Worm (Caenorhabditis elegans): Measurements from ENCODE around the gene R193.6.

DNA sequence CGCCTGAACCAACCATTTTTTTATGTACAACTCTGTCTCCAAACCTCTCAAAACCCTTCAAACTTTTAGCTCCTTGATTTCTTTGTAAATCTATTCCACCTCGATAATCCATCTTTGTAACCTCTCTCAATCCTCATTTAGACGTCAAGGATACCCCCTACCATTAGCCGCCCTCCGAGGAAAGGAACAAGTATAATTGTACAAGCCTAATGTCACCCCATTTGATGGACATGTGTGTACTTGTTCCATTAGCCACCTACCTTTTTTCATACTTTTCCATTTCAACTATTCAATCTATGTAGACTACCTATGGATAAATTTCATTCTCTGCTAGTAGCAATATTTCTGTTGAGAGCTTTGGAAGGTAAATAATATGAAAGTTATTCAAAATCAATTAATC lies 40.8 kb upstream of the R193.6 start, which contains the start of gene C05D9.4:
- TF ChIP-seq snpc-4 (tag; optimal IDR thresholded peaks at IDR 0.05): no peak
- no peak for TF ChIP-seq egl-43 (GFP tag; IDR thresholded peaks at IDR 0.05)
- TF ChIP-seq nhr-237 (tag; optimal IDR thresholded peaks at IDR 0.05): no peak
- no peak for TF ChIP-seq nhr-6 (tag; optimal IDR thresholded peaks at IDR 0.05)

All from whole organism, L4 larva.